Worm (Caenorhabditis elegans) whole organism, young adult: ENCODE data around the gene snai-1.

ENCODE experiments used
- B0019.2 ChIP-seq: fragments of 200-800 bp; sonication (Bioruptor generic); conservative IDR thresholded peaks from 2 replicates; pipeline ENCODE4 v1.3.6; 2022; ENCODE audit warnings: missing genetic modification reagents, missing genetic modification characterization, missing compliant biosample characterization
- B0035.1 ChIP-seq: sonication (generic microtip); optimal IDR thresholded peaks from 2 replicates; lab custom pipeline; 2016; ENCODE audit warnings: missing genetic modification characterization, mild to moderate bottlenecking, missing compliant biosample characterization, missing genotype, missing genetic modification reagents
- B0336.3 ChIP-seq: fragments of 200-800 bp; sonication (Bioruptor generic); IDR thresholded peaks from 2 replicates; pipeline ENCODE4 v1.3.6; 2022; ENCODE audit warnings: missing genetic modification characterization, missing compliant biosample characterization
- C06A6.2 ChIP-seq: fragments of 200-800 bp; sonication (Bioruptor generic); conservative IDR thresholded peaks from 2 replicates; pipeline ENCODE4 v1.3.6; 2022; ENCODE audit warnings: missing genetic modification characterization, missing compliant biosample characterization
- C17E4.6 ChIP-seq: fragments of 200-800 bp; sonication (Bioruptor generic); IDR thresholded peaks from 2 replicates; pipeline ENCODE4 v1.3.6; 2022; ENCODE audit warnings: missing genetic modification reagents, missing genetic modification characterization, missing compliant biosample characterization
- F39B2.1 ChIP-seq: fragments of 200-800 bp; sonication (Bioruptor generic); IDR thresholded peaks from 2 replicates; pipeline ENCODE4 v1.3.6; 2022; ENCODE audit warnings: missing genetic modification reagents, missing genetic modification characterization, missing compliant biosample characterization
- F57A8.1 ChIP-seq: fragments of 200-800 bp; sonication (Bioruptor generic); optimal IDR thresholded peaks from 2 replicates; lab custom pipeline; 2018; ENCODE audit warnings: mild to moderate bottlenecking, missing genetic modification characterization, moderate library complexity, missing compliant biosample characterization
- K12H6.12 ChIP-seq: fragments of 200-800 bp; sonication (Bioruptor generic); optimal IDR thresholded peaks from 2 replicates; lab custom pipeline; 2018; ENCODE audit warnings: mild to moderate bottlenecking, missing genetic modification characterization, missing compliant biosample characterization
- T07F8.4 ChIP-seq: sonication (generic microtip); optimal IDR thresholded peaks from 2 replicates; lab custom pipeline; 2016; ENCODE audit warnings: mild to moderate bottlenecking, missing genetic modification characterization, moderate library complexity, missing compliant biosample characterization
- Y53F4B.3 ChIP-seq: fragments of 200-800 bp; sonication (Bioruptor generic); IDR thresholded peaks from 2 replicates; pipeline ENCODE4 v1.3.6; 2022; ENCODE audit warnings: missing genetic modification reagents, missing genetic modification characterization, missing compliant biosample characterization
- Y53G8AR.9 ChIP-seq: fragments of 200-800 bp; sonication (Bioruptor generic); conservative IDR thresholded peaks from 2 replicates; pipeline ENCODE4 v1.3.6; 2022; ENCODE audit warnings: missing genetic modification reagents, missing genetic modification characterization, missing compliant biosample characterization
- Y67H2A.10 ChIP-seq: fragments of 200-800 bp; sonication (Bioruptor generic); conservative IDR thresholded peaks from 2 replicates; pipeline ENCODE4 v1.3.6; 2022; ENCODE audit warnings: missing genetic modification reagents, missing genetic modification characterization, missing compliant biosample characterization
- ZK185.1 ChIP-seq: sonication (generic microtip); optimal IDR thresholded peaks from 2 replicates; lab custom pipeline; 2016; ENCODE audit warnings: mild to moderate bottlenecking, missing genetic modification characterization, missing compliant biosample characterization; ENCODE audit not compliant: poor library complexity, severe bottlenecking
- ama-1 ChIP-seq, 3 experiments: fragments of 150-350 bp in 1 of 3; sonication (generic microtip) in 2 of 3; optimal IDR thresholded peaks; 2 replicates each; lab custom pipeline; 2014 to 2018; ENCODE audit warnings: missing biosample characterization in 2 of 3, missing genetic modification characterization in 2 of 3, missing genetic modification reagents in 2 of 3
- atf-7 ChIP-seq: sonication (generic microtip); optimal IDR thresholded peaks from 2 replicates; lab custom pipeline; 2017; ENCODE audit warnings: mild to moderate bottlenecking, missing genetic modification characterization, missing compliant biosample characterization
- attf-3 ChIP-seq: fragments of 200-800 bp; sonication (Bioruptor generic); conservative IDR thresholded peaks from 2 replicates; pipeline ENCODE4 v1.3.6; 2022; ENCODE audit warnings: missing genetic modification reagents, missing genetic modification characterization, missing compliant biosample characterization
- bed-2 ChIP-seq: fragments of 200-800 bp; sonication (Bioruptor generic); IDR thresholded peaks from 2 replicates; pipeline ENCODE4 v1.3.6; 2022; ENCODE audit warnings: missing genetic modification reagents, missing genetic modification characterization, missing compliant biosample characterization
- ccch-3 ChIP-seq: fragments of 200-800 bp; sonication (Bioruptor generic); optimal IDR thresholded peaks from 2 replicates; lab custom pipeline; 2018; ENCODE audit warnings: mild to moderate bottlenecking, missing genetic modification characterization, missing compliant biosample characterization
- cebp-2 ChIP-seq: fragments of 200-800 bp; sonication (Bioruptor generic); IDR thresholded peaks from 2 replicates; pipeline ENCODE4 v1.3.6; 2022; ENCODE audit warnings: missing genetic modification characterization, missing compliant biosample characterization
- ceh-100 ChIP-seq: fragments of 200-800 bp; sonication (Bioruptor generic); IDR thresholded peaks from 2 replicates; pipeline ENCODE4 v1.3.6; 2022; ENCODE audit warnings: missing genetic modification reagents, missing genetic modification characterization, missing compliant biosample characterization
- ceh-27 ChIP-seq: fragments of 200-800 bp; sonication (Bioruptor generic); optimal IDR thresholded peaks from 2 replicates; lab custom pipeline; 2018; ENCODE audit warnings: mild to moderate bottlenecking, missing genetic modification characterization, moderate library complexity, missing compliant biosample characterization
- ceh-40 ChIP-seq: fragments of 200-800 bp; sonication (Bioruptor generic); IDR thresholded peaks from 2 replicates; pipeline ENCODE4 v1.3.6; 2022; ENCODE audit warnings: missing genetic modification characterization, missing compliant biosample characterization
- chd-7 ChIP-seq: sonication (generic microtip); optimal IDR thresholded peaks from 2 replicates; lab custom pipeline; 2016; ENCODE audit warnings: mild to moderate bottlenecking, missing genetic modification characterization, moderate library complexity, missing compliant biosample characterization
- dpff-1 ChIP-seq: sonication (generic microtip); optimal IDR thresholded peaks from 2 replicates; lab custom pipeline; 2017; ENCODE audit warnings: mild to moderate bottlenecking, missing genetic modification characterization, missing compliant biosample characterization
- efl-1 ChIP-seq: fragments of 150-350 bp; optimal IDR thresholded peaks from 2 replicates; lab custom pipeline; 2014; ENCODE audit warnings: missing biosample characterization, missing genetic modification reagents, missing genetic modification characterization
- ets-4 ChIP-seq: fragments of 200-800 bp; sonication (Bioruptor generic); optimal IDR thresholded peaks from 2 replicates; lab custom pipeline; 2018; ENCODE audit warnings: mild to moderate bottlenecking, missing genetic modification characterization, missing compliant biosample characterization
- gei-17 ChIP-seq: fragments of 200-800 bp; sonication (Bioruptor generic); optimal IDR thresholded peaks from 2 replicates; lab custom pipeline; 2018; ENCODE audit warnings: mild to moderate bottlenecking, missing genetic modification characterization, missing compliant biosample characterization
- hlh-12 ChIP-seq: sonication (generic microtip); optimal IDR thresholded peaks from 2 replicates; lab custom pipeline; 2016; ENCODE audit warnings: missing genetic modification characterization, missing compliant biosample characterization
- hrde-1 ChIP-seq: sonication (generic microtip); optimal IDR thresholded peaks from 2 replicates; lab custom pipeline; 2016; ENCODE audit warnings: missing genetic modification characterization, mild to moderate bottlenecking, missing compliant biosample characterization, moderate library complexity, missing genotype, missing genetic modification reagents, borderline replicate concordance
- let-607 ChIP-seq, 2 experiments: fragments of 200-800 bp in 1 of 2; sonication (Bioruptor generic) in 1 of 2; sonication (generic microtip) in 1 of 2; optimal IDR thresholded peaks; 2 replicates each; lab custom pipeline; 2016 to 2018; ENCODE audit warnings: mild to moderate bottlenecking in 2 of 2, missing compliant biosample characterization in 2 of 2, missing genetic modification characterization in 2 of 2, moderate library complexity in 2 of 2, missing genotype in 1 of 2
- lin-26 ChIP-seq: fragments of 200-800 bp; sonication (Bioruptor generic); IDR thresholded peaks from 2 replicates; pipeline ENCODE4 v1.3.6; 2022; ENCODE audit warnings: missing genetic modification reagents, missing genetic modification characterization, missing compliant biosample characterization
- madf-3 ChIP-seq: fragments of 200-800 bp; sonication (Bioruptor generic); IDR thresholded peaks from 2 replicates; pipeline ENCODE4 v1.3.6; 2022; ENCODE audit warnings: missing genetic modification reagents, missing genetic modification characterization, missing compliant biosample characterization
- mxl-1 ChIP-seq: sonication (generic microtip); optimal IDR thresholded peaks from 2 replicates; lab custom pipeline; 2016; ENCODE audit warnings: missing genetic modification characterization, missing compliant biosample characterization
- nfya-1 ChIP-seq: sonication (generic microtip); optimal IDR thresholded peaks from 2 replicates; lab custom pipeline; 2017; ENCODE audit warnings: antibody characterized with exemption, missing compliant biosample characterization, missing genetic modification characterization, borderline replicate concordance; ENCODE audit not compliant: insufficient read depth
- nfya-2 ChIP-seq: fragments of 200-800 bp; sonication (Bioruptor generic); IDR thresholded peaks from 2 replicates; pipeline ENCODE4 v1.3.6; 2022; ENCODE audit warnings: missing genetic modification reagents, missing genetic modification characterization, missing compliant biosample characterization
- nhr-120 ChIP-seq: fragments of 200-800 bp; sonication (Bioruptor generic); IDR thresholded peaks from 2 replicates; pipeline ENCODE4 v1.3.6; 2022; ENCODE audit warnings: missing genetic modification characterization, missing compliant biosample characterization
- pbrm-1 ChIP-seq: fragments of 200-800 bp; sonication (Bioruptor generic); IDR thresholded peaks from 2 replicates; pipeline ENCODE4 v1.3.6; 2022; ENCODE audit warnings: missing genetic modification reagents, missing genetic modification characterization, missing compliant biosample characterization
- pha-4 ChIP-seq: fragments of 150-350 bp; sonication (generic microtip); optimal IDR thresholded peaks from 2 replicates; lab custom pipeline; 2014; ENCODE audit warnings: missing biosample characterization, missing genetic modification reagents, missing genetic modification characterization
- snpc-1.1 ChIP-seq: sonication (generic microtip); optimal IDR thresholded peaks from 2 replicates; lab custom pipeline; 2017; ENCODE audit warnings: missing genetic modification characterization, mild to moderate bottlenecking, missing compliant biosample characterization, antibody characterized with exemption, moderate library complexity, missing genotype, missing genetic modification reagents; ENCODE audit not compliant: insufficient read depth
- snpc-1.3 ChIP-seq: sonication (generic microtip); optimal IDR thresholded peaks from 2 replicates; lab custom pipeline; 2017; ENCODE audit warnings: missing genetic modification characterization, mild to moderate bottlenecking, missing compliant biosample characterization, antibody characterized with exemption, moderate library complexity, missing genotype, missing genetic modification reagents; ENCODE audit not compliant: insufficient read depth
- snpc-4 ChIP-seq, 5 experiments: fragments of 150-350 bp in 1 of 5; sonication (generic microtip) in 4 of 5; optimal IDR thresholded peaks; 2 replicates each; lab custom pipeline; 2014 to 2018; ENCODE audit warnings: missing genetic modification characterization in 5 of 5, missing biosample characterization in 3 of 5, antibody characterized with exemption in 2 of 5, mild to moderate bottlenecking in 2 of 5, missing compliant biosample characterization in 2 of 5, missing genotype in 2 of 5, moderate library complexity in 2 of 5, missing genetic modification reagents in 1 of 5
- tbp1 ChIP-seq: fragments of 200-800 bp; sonication (Bioruptor generic); optimal IDR thresholded peaks from 2 replicates; lab custom pipeline; 2018; ENCODE audit warnings: mild to moderate bottlenecking, missing genetic modification characterization, missing compliant biosample characterization
- tbx-9 ChIP-seq: sonication (generic microtip); optimal IDR thresholded peaks from 2 replicates; lab custom pipeline; 2016; ENCODE audit warnings: borderline replicate concordance, missing genetic modification characterization, inconsistent platforms, missing compliant biosample characterization
- unc-130 ChIP-seq: sonication (generic microtip); optimal IDR thresholded peaks from 2 replicates; lab custom pipeline; 2016; ENCODE audit warnings: missing genetic modification reagents, missing genetic modification characterization, missing compliant biosample characterization
- ztf-22 ChIP-seq: fragments of 200-800 bp; sonication (Bioruptor generic); optimal IDR thresholded peaks from 2 replicates; lab custom pipeline; 2018; ENCODE audit warnings: mild to moderate bottlenecking, missing genetic modification characterization, moderate library complexity, missing compliant biosample characterization
- ztf-28 ChIP-seq: fragments of 200-800 bp; sonication (Bioruptor generic); IDR thresholded peaks from 2 replicates; pipeline ENCODE4 v1.3.6; 2022; ENCODE audit warnings: missing genetic modification reagents, missing genetic modification characterization, missing compliant biosample characterization

snai-1 gene

ce11 chrIV:322497-322896 is 9.0 kb upstream of the snai-1 start, which contains the start of gene grl-26 (continued):
- peak; percentile 75 for TF ChIP-seq pbrm-1 (GFP tag; lab: Robert Waterston, UW)
- TF ChIP-seq ets-4 (GFP tag; lab: Kevin White, UChicago): no peak
- peak; percentile 64 for TF ChIP-seq T07F8.4
- TF ChIP-seq ceh-40 (GFP tag; lab: Robert Waterston, UW): peak; percentile 86
- peak; percentile 6 to 25 for TF ChIP-seq let-607 (tag; optimal IDR thresholded peaks at IDR 0.05; lab: Kevin White, UChicago)
- TF ChIP-seq nfya-2 (GFP tag; lab: Robert Waterston, UW): no peak
- TF ChIP-seq B0019.2 (GFP tag; lab: Robert Waterston, UW): no peak
- 0 out of 2 replicates have a peak, but pooled peaks have one; percentile 15 for TF ChIP-seq nhr-120
- TF ChIP-seq efl-1: no peak
- 0 out of 2 replicates have a peak, but pooled peaks have one; percentile 29 for TF ChIP-seq Y53G8AR.9
- peak; percentile 28 for TF ChIP-seq B0035.1 (tag; lab: Kevin White, UChicago)
- TF ChIP-seq tbx-9: no peak
- no peak for TF ChIP-seq pha-4
- 0 out of 2 replicates have a peak, but pooled peaks have one; percentile 68 for TF ChIP-seq cebp-2 (GFP tag; lab: Robert Waterston, UW)
- no peak for TF ChIP-seq Y67H2A.10 (GFP tag; lab: Robert Waterston, UW)
- TF ChIP-seq C06A6.2 (GFP tag; lab: Robert Waterston, UW): 0 out of 2 replicates have a peak, but pooled peaks have one; percentile 40
- TF ChIP-seq ZK185.1 (tag; lab: Kevin White, UChicago): peak; percentile 79
- TF ChIP-seq hlh-12 (tag; lab: Kevin White, UChicago): no peak
- no peak for TF ChIP-seq ztf-28 (GFP tag; lab: Robert Waterston, UW)
- TF ChIP-seq F57A8.1 (GFP tag; lab: Kevin White, UChicago): no peak
- no peak for TF ChIP-seq gei-17 (GFP tag; lab: Kevin White, UChicago)
- TF ChIP-seq snpc-1.1 (tag; lab: Kevin White, UChicago): peak; percentile 42
- TF ChIP-seq lin-26 (GFP tag; lab: Robert Waterston, UW): peak; percentile 90
- TF ChIP-seq unc-130 (GFP tag; lab: Kevin White, UChicago): no peak
- peak; percentile 76 for TF ChIP-seq snpc-4 (GFP tag; optimal IDR thresholded peaks at IDR 0.05; lab: Kevin White, UChicago)
- peak in 2 of 4 experiments; percentile 48 to 65 for TF ChIP-seq snpc-4 (tag; optimal IDR thresholded peaks at IDR 0.05; lab: Kevin White, UChicago)
- no peak for TF ChIP-seq ztf-22 (GFP tag; lab: Kevin White, UChicago)
- peak; percentile 1 for TF ChIP-seq atf-7 (tag; lab: Kevin White, UChicago)
- TF ChIP-seq ama-1 (optimal IDR thresholded peaks at IDR 0.05; lab: Kevin White, UChicago): no peak
- peak; percentile 70 to 78 for TF ChIP-seq ama-1 (GFP tag; optimal IDR thresholded peaks at IDR 0.05; lab: Kevin White, UChicago)
- TF ChIP-seq K12H6.12 (tag; lab: Kevin White, UChicago): peak; percentile 36
- 0 out of 2 replicates have a peak, but pooled peaks have one; percentile 22 for TF ChIP-seq attf-3 (GFP tag; lab: Robert Waterston, UW)
- no peak for TF ChIP-seq madf-3 (GFP tag; lab: Robert Waterston, UW)
- TF ChIP-seq ceh-100 (GFP tag; lab: Robert Waterston, UW): peak; percentile 41; the same call in 1 of the 2 replicates
- 0 out of 2 replicates have a peak, but pooled peaks have one; percentile 12 for TF ChIP-seq Y53F4B.3 (GFP tag; lab: Robert Waterston, UW)
- 0 out of 2 replicates have a peak, but pooled peaks have one; percentile 31 for TF ChIP-seq bed-2 (GFP tag; lab: Robert Waterston, UW)
- TF ChIP-seq C17E4.6 (GFP tag; lab: Robert Waterston, UW): no peak
- no peak for TF ChIP-seq nfya-1 (tag; lab: Kevin White, UChicago)
- peak; percentile 52 for TF ChIP-seq snpc-1.3
- TF ChIP-seq chd-7 (tag; lab: Kevin White, UChicago): peak; percentile 48
- TF ChIP-seq mxl-1 (tag; lab: Kevin White, UChicago): peak; percentile 57
- TF ChIP-seq tbp1 (GFP tag; lab: Kevin White, UChicago): peak; percentile 98
- TF ChIP-seq ceh-27 (GFP tag; lab: Kevin White, UChicago): peak; percentile 28
- TF ChIP-seq dpff-1: no peak
- no peak for TF ChIP-seq ccch-3 (GFP tag; lab: Kevin White, UChicago)
- TF ChIP-seq hrde-1 (tag; lab: Kevin White, UChicago): no peak
- peak; percentile 24; the same call in 1 of the 2 replicates for TF ChIP-seq B0336.3 (GFP tag; lab: Robert Waterston, UW)
- TF ChIP-seq F39B2.1 (GFP tag; lab: Robert Waterston, UW): no peak
